Worm (Caenorhabditis elegans): ENCODE results near the gene fbxa-105.

DNA sequence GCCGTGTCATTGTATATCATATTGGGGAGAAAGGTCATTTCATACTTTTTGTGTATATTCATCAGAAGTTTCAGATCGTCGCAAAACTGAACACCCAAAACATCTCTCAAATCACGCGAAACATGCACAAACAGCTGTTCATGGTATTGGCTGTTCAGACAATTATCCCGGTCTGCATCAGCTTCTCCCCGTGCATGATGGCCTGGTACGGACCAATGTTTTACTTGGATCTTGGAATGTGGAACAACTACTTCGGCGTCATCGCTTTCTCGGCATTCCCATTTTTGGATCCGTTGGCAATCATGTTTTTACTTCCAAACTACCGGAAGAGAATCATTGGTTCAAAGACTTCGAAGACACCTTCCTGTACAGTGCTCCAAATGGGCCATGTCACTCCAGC lies 11.7 kb upstream of the fbxa-105 start:
- TF ChIP-seq pha-4 (tag; optimal IDR thresholded peaks at IDR 0.05) (no peak), sea-2 (GFP tag; IDR thresholded peaks at IDR 0.05) (no peak), lsl-1 (GFP tag; optimal IDR thresholded peaks at IDR 0.05) (no peak), ceh-58 (GFP tag; IDR thresholded peaks at IDR 0.05) (no peak), attf-5 (GFP tag; optimal IDR thresholded peaks at IDR 0.05) (no peak), K11D2.4 (GFP tag; IDR thresholded peaks at IDR 0.05) (no peak)

All from whole organism, young adult.